Fruit fly (Drosophila melanogaster): Measurements from ENCODE around the gene CG34250.

Gene CG34250

DNA sequence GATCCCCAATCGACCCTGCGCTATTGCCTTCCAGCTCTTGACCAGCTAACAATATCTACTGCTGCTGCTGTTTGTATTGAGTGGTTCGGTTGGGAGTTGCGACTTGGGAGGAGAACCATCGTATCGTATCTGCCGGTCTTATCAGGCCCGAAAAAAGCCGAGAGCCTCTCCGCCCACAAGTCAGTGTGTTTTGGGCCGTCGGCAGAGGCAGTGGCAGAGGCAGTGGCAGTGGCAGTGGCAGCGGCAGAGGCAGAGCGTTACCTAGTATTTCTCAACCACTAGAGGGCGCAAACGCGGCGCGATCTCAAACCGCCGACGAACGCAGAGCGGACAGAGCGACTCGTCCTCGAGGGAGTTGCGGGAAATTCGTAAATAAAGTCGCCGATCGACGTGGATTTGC is 5.9 kb upstream of the CG34250 start, which contains the start of gene SecCl (continued):
- TF ChIP-seq ci (GFP tag; IDR thresholded peaks at IDR 0.05) = peak; percentile 55; the same call in 1 of the 3 replicates
- TF ChIP-seq HmgZ (tag; optimal IDR thresholded peaks at IDR 0.05) = peak; percentile 60
- TF ChIP-seq CG13894 (tag; optimal IDR thresholded peaks at IDR 0.05) = peak; percentile 90
- peak; percentile 23 for TF ChIP-seq lab (GFP tag; optimal IDR thresholded peaks at IDR 0.05)
- TF ChIP-seq Atf-2 (GFP tag; optimal IDR thresholded peaks at IDR 0.05) = no peak
- TF ChIP-seq CG10543 (GFP tag; optimal IDR thresholded peaks at IDR 0.05) = peak; percentile 39
- TF ChIP-seq cwo (GFP tag; optimal IDR thresholded peaks at IDR 0.05) = no peak
- TF ChIP-seq ap (GFP tag; IDR thresholded peaks at IDR 0.05) = no peak
- no peak for TF ChIP-seq zen (tag; optimal IDR thresholded peaks at IDR 0.05)
- TF ChIP-seq nmo (GFP tag; optimal IDR thresholded peaks at IDR 0.05) = no peak
- peak; percentile 23 for TF ChIP-seq CG18599 (GFP tag; optimal IDR thresholded peaks at IDR 0.05)
- no peak for TF ChIP-seq CG3163 (GFP tag; optimal IDR thresholded peaks at IDR 0.05)
- TF ChIP-seq Deaf1 (tag; optimal IDR thresholded peaks at IDR 0.05) = peak; percentile 94

DNA sequence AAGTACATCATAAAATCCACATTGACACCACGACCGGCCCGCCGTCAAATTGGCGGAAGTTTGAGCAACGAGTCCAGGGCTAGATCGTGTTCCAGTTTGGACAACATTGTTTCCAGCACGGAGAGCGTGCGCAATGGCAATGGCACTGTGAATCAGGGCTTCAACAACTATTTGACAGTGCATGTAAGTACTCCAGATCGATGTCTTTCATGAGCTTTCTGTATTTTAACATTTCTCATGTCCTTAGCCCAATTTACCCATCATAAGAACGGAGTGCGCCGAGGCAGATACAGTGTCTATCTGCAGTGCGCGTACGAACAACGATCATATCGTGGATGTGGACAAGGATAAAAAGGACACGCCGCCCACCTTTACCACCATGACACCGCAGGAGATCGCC is 2.1 kb upstream of the CG34250 start:
- TF ChIP-seq CG8478 (optimal IDR thresholded peaks at IDR 0.05) (peak; percentile 73), Ets65A (GFP tag) (peak; percentile 60), CG31441 (GFP tag; IDR thresholded peaks at IDR 0.05) (no peak)

DNA sequence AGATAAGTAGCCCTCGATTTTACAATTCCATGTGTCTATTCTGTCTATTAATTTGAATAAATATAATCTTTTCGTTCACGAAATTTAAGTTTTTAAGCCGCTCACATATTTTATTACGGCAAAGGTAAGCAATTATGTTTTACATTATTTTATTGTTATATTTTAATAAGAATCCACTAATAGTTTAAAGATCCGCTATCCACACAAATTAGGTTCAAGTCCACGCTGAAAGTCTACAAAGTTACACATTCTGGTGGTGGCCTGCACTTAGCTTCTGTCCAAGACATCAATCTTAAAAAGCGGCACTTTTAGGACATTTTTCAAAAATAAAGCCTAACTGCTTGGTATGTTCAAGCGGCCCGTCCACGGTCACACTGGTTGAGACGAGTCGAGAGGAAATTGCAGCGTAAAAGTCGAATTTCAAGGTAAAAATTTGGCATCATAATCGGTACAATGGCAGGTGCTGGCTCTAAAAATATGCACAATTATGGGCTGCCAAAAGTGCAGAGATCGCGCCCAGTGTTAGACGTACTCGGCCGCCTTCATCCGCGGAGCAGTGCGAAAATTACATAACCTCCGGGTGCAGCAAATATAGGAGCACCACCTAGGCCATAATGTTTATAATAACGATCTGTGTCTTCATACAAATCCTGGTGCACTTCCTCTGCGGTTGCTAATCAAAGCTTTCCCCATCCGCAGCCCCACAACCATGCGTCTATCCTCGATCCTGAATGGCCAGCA is 1.1 kb upstream of the CG34250 start, which contains the start of the genes UQCR-Q and CG46525:
Gene UQCR-Q (plus strand): TSS at position 51 of the 741 bp plus-strand sequence.
Gene CG46525 (plus strand): TSS at position 510 of the 741 bp plus-strand sequence.
- no peak for TF ChIP-seq CG7839 (tag; optimal IDR thresholded peaks at IDR 0.05)
- no peak for TF ChIP-seq CG6175 (GFP tag; IDR thresholded peaks at IDR 0.05)
- no peak for TF ChIP-seq en (GFP tag; optimal IDR thresholded peaks at IDR 0.05)
- TF ChIP-seq CG13894 (tag; optimal IDR thresholded peaks at IDR 0.05) = peak; percentile 33
- TF ChIP-seq Dip2 (GFP tag; IDR thresholded peaks at IDR 0.05) = no peak
- no peak for TF ChIP-seq CG4854 (GFP tag; optimal IDR thresholded peaks at IDR 0.05)
- TF ChIP-seq NFAT (GFP tag; IDR thresholded peaks at IDR 0.05) = 0 out of 2 replicates have a peak, but pooled peaks have one; percentile 3
- TF ChIP-seq Lhr (GFP tag; optimal IDR thresholded peaks at IDR 0.05) = peak; percentile 97
- peak; percentile 72 for TF ChIP-seq CG33213 (GFP tag; optimal IDR thresholded peaks at IDR 0.05)
- TF ChIP-seq CG11247 (GFP tag; IDR thresholded peaks at IDR 0.05) = no peak
- TF ChIP-seq CG13287 (GFP tag; IDR thresholded peaks at IDR 0.05; ENCODE audit: partially characterized antibody) = peak; percentile 39; the same call in 1 of the 2 replicates
- TF ChIP-seq CG18476 (GFP tag; optimal IDR thresholded peaks at IDR 0.05) = no peak
- no peak for TF ChIP-seq CG30403 (GFP tag; optimal IDR thresholded peaks at IDR 0.05)
- TF ChIP-seq tx (GFP tag; optimal IDR thresholded peaks at IDR 0.05) = no peak
- 0 out of 2 replicates have a peak, but pooled peaks have one; percentile 39 for TF ChIP-seq hbn (GFP tag; IDR thresholded peaks at IDR 0.05; ENCODE audit: partially characterized antibody)
- no peak for TF ChIP-seq da (GFP tag; optimal IDR thresholded peaks at IDR 0.05)
- TF ChIP-seq Hmr (GFP tag; optimal IDR thresholded peaks at IDR 0.05) = peak; percentile 78
- TF ChIP-seq jing (GFP tag; optimal IDR thresholded peaks at IDR 0.05) = no peak
- peak; percentile 56 for TF ChIP-seq nmo (GFP tag; optimal IDR thresholded peaks at IDR 0.05)
- peak; percentile 1 for TF ChIP-seq CG8290 (GFP tag; optimal IDR thresholded peaks at IDR 0.05)
- TF ChIP-seq CG8290 (tag; optimal IDR thresholded peaks at IDR 0.05) = peak in 1 of 2 experiments; percentile 67
- TF ChIP-seq rib (GFP tag; IDR thresholded peaks at IDR 0.05) = no peak
- no peak for TF ChIP-seq CG10462 (GFP tag; optimal IDR thresholded peaks at IDR 0.05)
- peak; percentile 86 for TF ChIP-seq E2f2 (GFP tag; IDR thresholded peaks at IDR 0.05)
- TF ChIP-seq CG2889 (GFP tag; IDR thresholded peaks at IDR 0.05) = no peak
- TF ChIP-seq odd (GFP tag; optimal IDR thresholded peaks at IDR 0.05) = no peak
- TF ChIP-seq btn (GFP tag; optimal IDR thresholded peaks at IDR 0.05) = no peak
- no peak for TF ChIP-seq CG3995 (GFP tag; optimal IDR thresholded peaks at IDR 0.05)
- no peak for TF ChIP-seq repo (GFP tag; optimal IDR thresholded peaks at IDR 0.05)
- peak; percentile 6 for TF ChIP-seq unpg (GFP tag; optimal IDR thresholded peaks at IDR 0.05)
- peak; percentile 46 for TF ChIP-seq sens (GFP tag)
- TF ChIP-seq br (optimal IDR thresholded peaks at IDR 0.05) = no peak
- TF ChIP-seq CG10979 (tag; optimal IDR thresholded peaks at IDR 0.05) = no peak
- TF ChIP-seq CG17912 (GFP tag; optimal IDR thresholded peaks at IDR 0.05) = peak; percentile 70
